Fruit fly (Drosophila melanogaster): Measurements from ENCODE around the gene CG42354.

Gene CG42354

dm6 chrX:16073375-16073982, 31.3 kb downstream of the CG42354 start, which contains the start of gene Nipsnap (continued):
- peak; percentile 96 for TF ChIP-seq CG13287 (GFP tag; IDR thresholded peaks at IDR 0.05; ENCODE audit: partially characterized antibody)
- no peak for TF ChIP-seq Dek (tag; optimal IDR thresholded peaks at IDR 0.05)
- no peak for TF ChIP-seq chm (GFP tag; IDR thresholded peaks at IDR 0.05)
- no peak for TF ChIP-seq CG6272 (GFP tag; IDR thresholded peaks at IDR 0.05)
- TF ChIP-seq dysf (GFP tag; IDR thresholded peaks at IDR 0.05) = no peak
- peak; percentile 14 for TF ChIP-seq CG17186 (GFP tag; optimal IDR thresholded peaks at IDR 0.05)
- peak; percentile 97 for TF ChIP-seq CG16813 (GFP tag; IDR thresholded peaks at IDR 0.05; ENCODE audit: partially characterized antibody)
- TF ChIP-seq CG10959 (GFP tag; IDR thresholded peaks at IDR 0.05) = no peak
- TF ChIP-seq schlank (tag; optimal IDR thresholded peaks at IDR 0.05) = no peak
- TF ChIP-seq CG34224 (GFP tag; IDR thresholded peaks at IDR 0.05; ENCODE audit: partially characterized antibody) = peak; percentile 93
- no peak for TF ChIP-seq CG11695 (GFP tag; IDR thresholded peaks at IDR 0.05)
- peak; percentile 87 for TF ChIP-seq sna (GFP tag; IDR thresholded peaks at IDR 0.05; ENCODE audit: partially characterized antibody)
- no peak for TF ChIP-seq Hand (GFP tag; optimal IDR thresholded peaks at IDR 0.05)
- no peak for TF ChIP-seq Chrac-16 (GFP tag; optimal IDR thresholded peaks at IDR 0.05)
- TF ChIP-seq CG8290 (GFP tag; optimal IDR thresholded peaks at IDR 0.05) = peak; percentile 8
- TF ChIP-seq CG8290 (tag; optimal IDR thresholded peaks at IDR 0.05) = no peak
- no peak for TF ChIP-seq CG6175 (GFP tag; IDR thresholded peaks at IDR 0.05)
- no peak for TF ChIP-seq CG8281 (tag; optimal IDR thresholded peaks at IDR 0.05)
- no peak for TF ChIP-seq CG31224 (GFP tag; IDR thresholded peaks at IDR 0.05)
- no peak for TF ChIP-seq org-1 (GFP tag; optimal IDR thresholded peaks at IDR 0.05)
- no peak for TF ChIP-seq ranshi (GFP tag; IDR thresholded peaks at IDR 0.05)
- 0 out of 3 replicates have a peak, but pooled peaks have one; percentile 15 for TF ChIP-seq CG17361 (GFP tag; IDR thresholded peaks at IDR 0.05)
- no peak for TF ChIP-seq nom (GFP tag; optimal IDR thresholded peaks at IDR 0.05)
- TF ChIP-seq CG7271 (tag; optimal IDR thresholded peaks at IDR 0.05) = no peak
- TF ChIP-seq corto (GFP tag; optimal IDR thresholded peaks at IDR 0.05) = no peak
- no peak for TF ChIP-seq CG14667 (GFP tag; IDR thresholded peaks at IDR 0.05)
- no peak for TF ChIP-seq wdn (GFP tag; IDR thresholded peaks at IDR 0.05)
- peak; percentile 93 for TF ChIP-seq Dll (GFP tag; IDR thresholded peaks at IDR 0.05; ENCODE audit: partially characterized antibody)
- TF ChIP-seq CG1233 (GFP tag; optimal IDR thresholded peaks at IDR 0.05) = no peak
- no peak for TF ChIP-seq CG12236 (GFP tag; optimal IDR thresholded peaks at IDR 0.05)
- no peak for TF ChIP-seq CG4820 (GFP tag; optimal IDR thresholded peaks at IDR 0.05)
- no peak for TF ChIP-seq ems (GFP tag; optimal IDR thresholded peaks at IDR 0.05)
- no peak for TF ChIP-seq ara (GFP tag; IDR thresholded peaks at IDR 0.05)
- no peak for TF ChIP-seq prd (optimal IDR thresholded peaks at IDR 0.05)
- no peak for TF ChIP-seq prd (GFP tag; IDR thresholded peaks at IDR 0.05)
- peak; percentile 72 for TF ChIP-seq CG1603 (tag; optimal IDR thresholded peaks at IDR 0.05)
- TF ChIP-seq Bgb (GFP tag; IDR thresholded peaks at IDR 0.05; ENCODE audit: partially characterized antibody) = peak; percentile 98
- no peak for TF ChIP-seq Mrtf (GFP tag; IDR thresholded peaks at IDR 0.05)
- TF ChIP-seq CG7372 (GFP tag; IDR thresholded peaks at IDR 0.05) = no peak
- TF ChIP-seq Spps (tag; optimal IDR thresholded peaks at IDR 0.05) = no peak
- TF ChIP-seq NC2β (GFP tag; optimal IDR thresholded peaks at IDR 0.05) = no peak
- no peak for TF ChIP-seq CG11723 (GFP tag; optimal IDR thresholded peaks at IDR 0.05)
- no peak for TF ChIP-seq shn (GFP tag; optimal IDR thresholded peaks at IDR 0.05)
- no peak for TF ChIP-seq so (GFP tag; IDR thresholded peaks at IDR 0.05)
- TF ChIP-seq E2f1 (GFP tag; IDR thresholded peaks at IDR 0.05) = no peak
- TF ChIP-seq CG12769 (tag; optimal IDR thresholded peaks at IDR 0.05) = no peak
- TF ChIP-seq zfh2 (GFP tag; optimal IDR thresholded peaks at IDR 0.05) = peak; percentile 7
- TF ChIP-seq fru (optimal IDR thresholded peaks at IDR 0.05) = no peak
- TF ChIP-seq pb (GFP tag; optimal IDR thresholded peaks at IDR 0.05) = no peak
- TF ChIP-seq CG14050 (GFP tag; IDR thresholded peaks at IDR 0.05) = no peak
- TF ChIP-seq CG11504 (tag; optimal IDR thresholded peaks at IDR 0.05) = no peak
- TF ChIP-seq Med (GFP tag) = peak; percentile 61
